Fruit fly (Drosophila melanogaster): ENCODE results near the gene CG9641.
A peak's percentile ranks its signal among the peaks of the same experiment; 100 is the strongest.

Gene CG9641

DNA sequence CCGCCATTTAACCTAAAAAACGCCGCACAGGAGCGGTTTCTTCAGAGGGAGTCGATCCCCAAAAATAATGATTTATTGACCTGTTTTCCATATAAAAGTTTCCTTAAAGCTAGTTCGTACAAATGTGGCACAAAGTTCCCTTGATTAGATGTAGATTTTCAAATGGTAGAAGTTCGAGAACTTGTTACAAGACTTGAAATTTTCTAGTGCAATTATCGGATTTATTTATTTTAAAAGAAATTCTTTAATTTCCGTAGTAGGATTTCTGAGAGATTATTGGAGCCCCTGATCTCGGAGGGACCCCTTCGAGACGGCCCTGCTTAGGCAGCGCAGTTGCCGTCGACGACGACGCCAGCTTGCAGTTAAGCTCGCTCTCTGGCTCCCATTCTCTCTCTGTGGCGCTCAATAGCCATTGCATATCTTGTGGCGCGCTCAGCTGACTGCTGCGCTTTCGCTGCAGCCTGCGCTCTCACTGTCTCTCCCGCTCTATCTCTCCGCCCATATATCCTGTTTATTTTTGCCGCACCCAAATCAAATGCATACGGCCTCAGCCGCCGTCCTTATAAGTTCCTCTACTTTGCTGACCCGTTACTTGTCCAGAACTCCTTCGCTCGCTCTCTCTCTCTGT, 19.0 kb downstream of the CG9641 start (continued):
- TF ChIP-seq cg (GFP tag; optimal IDR thresholded peaks at IDR 0.05) (no peak), ken (GFP tag; IDR thresholded peaks at IDR 0.05) (0 out of 3 replicates have a peak, but pooled peaks have one; percentile 31), HLH4C (GFP tag; IDR thresholded peaks at IDR 0.05; ENCODE audit: partially characterized antibody) (no peak), fu2 (GFP tag; optimal IDR thresholded peaks at IDR 0.05) (no peak), tgo (GFP tag; IDR thresholded peaks at IDR 0.05) (0 out of 3 replicates have a peak, but pooled peaks have one; percentile 36), Dp (GFP tag; optimal IDR thresholded peaks at IDR 0.05) (no peak), CrebB (tag; optimal IDR thresholded peaks at IDR 0.05) (no peak), CG10654 (GFP tag; optimal IDR thresholded peaks at IDR 0.05) (peak; percentile 43), CG1603 (tag; optimal IDR thresholded peaks at IDR 0.05) (no peak), CG18011 (GFP tag; optimal IDR thresholded peaks at IDR 0.05) (no peak), mam (GFP tag; optimal IDR thresholded peaks at IDR 0.05) (peak; percentile 35), CG11696 (GFP tag; IDR thresholded peaks at IDR 0.05) (no peak), onecut (GFP tag; IDR thresholded peaks at IDR 0.05) (peak; percentile 48), CG17802 (tag; optimal IDR thresholded peaks at IDR 0.05) (no peak), CG15601 (tag; optimal IDR thresholded peaks at IDR 0.05) (no peak), h (optimal IDR thresholded peaks at IDR 0.05) (no peak), Hand (GFP tag; optimal IDR thresholded peaks at IDR 0.05) (no peak), corto (GFP tag; optimal IDR thresholded peaks at IDR 0.05) (no peak), pros (GFP tag; optimal IDR thresholded peaks at IDR 0.05) (no peak), CG10209 (GFP tag; optimal IDR thresholded peaks at IDR 0.05) (peak; percentile 22), CG15269 (tag; optimal IDR thresholded peaks at IDR 0.05) (no peak), Poxn (GFP tag; IDR thresholded peaks at IDR 0.05) (no peak), Hmx (GFP tag; optimal IDR thresholded peaks at IDR 0.05) (no peak), sna (GFP tag; IDR thresholded peaks at IDR 0.05; ENCODE audit: partially characterized antibody) (no peak), CG10321 (GFP tag; IDR thresholded peaks at IDR 0.05) (no peak), CG3847 (GFP tag; IDR thresholded peaks at IDR 0.05) (no peak), bsh (GFP tag; optimal IDR thresholded peaks at IDR 0.05) (peak; percentile 64 to 76), Meics (GFP tag; optimal IDR thresholded peaks at IDR 0.05) (no peak), CG9727 (GFP tag; optimal IDR thresholded peaks at IDR 0.05) (peak; percentile 36), HLHmδ (GFP tag; optimal IDR thresholded peaks at IDR 0.05) (no peak), disco-r (GFP tag; optimal IDR thresholded peaks at IDR 0.05) (no peak), CG33213 (GFP tag; optimal IDR thresholded peaks at IDR 0.05) (no peak), eyg (GFP tag; optimal IDR thresholded peaks at IDR 0.05) (no peak), Lim3 (GFP tag; IDR thresholded peaks at IDR 0.05) (no peak), lov (optimal IDR thresholded peaks at IDR 0.05) (no peak), lov (GFP tag; IDR thresholded peaks at IDR 0.05) (no peak), Dll (GFP tag; IDR thresholded peaks at IDR 0.05; ENCODE audit: partially characterized antibody) (no peak), trh (GFP tag; optimal IDR thresholded peaks at IDR 0.05) (no peak), ase (GFP tag; IDR thresholded peaks at IDR 0.05) (no peak), Scr (GFP tag; IDR thresholded peaks at IDR 0.05; ENCODE audit: partially characterized antibody) (no peak), Doc2 (GFP tag; IDR thresholded peaks at IDR 0.05) (0 out of 2 replicates have a peak, but pooled peaks have one; percentile 33), CG2875 (GFP tag; optimal IDR thresholded peaks at IDR 0.05) (peak; percentile 45), CG4730 (GFP tag; IDR thresholded peaks at IDR 0.05) (no peak), wek (GFP tag; optimal IDR thresholded peaks at IDR 0.05) (no peak), CG7987 (GFP tag; optimal IDR thresholded peaks at IDR 0.05) (no peak), ash1 (GFP tag; optimal IDR thresholded peaks at IDR 0.05) (no peak), CG18599 (GFP tag; optimal IDR thresholded peaks at IDR 0.05) (no peak), CG14014 (GFP tag; IDR thresholded peaks at IDR 0.05) (no peak), Dbx (GFP tag; IDR thresholded peaks at IDR 0.05) (no peak), nom (GFP tag; optimal IDR thresholded peaks at IDR 0.05) (peak; percentile 63)

All from whole organism, embryonic.